Fruit fly (Drosophila melanogaster): ENCODE data around the gene ssp3.

- TF ChIP-seq fd96Ca (GFP tag; IDR thresholded peaks at IDR 0.05) (no peak), CG17806 (tag; optimal IDR thresholded peaks at IDR 0.05) (peak; percentile 9), CG14655 (GFP tag; optimal IDR thresholded peaks at IDR 0.05) (peak; percentile 45), CG32121 (GFP tag; IDR thresholded peaks at IDR 0.05) (no peak), CG15710 (tag; optimal IDR thresholded peaks at IDR 0.05) (no peak), Pif1A (GFP tag; optimal IDR thresholded peaks at IDR 0.05) (no peak)
Measured at dm6 chr2L:18906615-18907014, 37.1 kb downstream of the ssp3 start.
